Fruit fly (Drosophila melanogaster): ENCODE measurements around the gene alt.

alt gene

dm6 chr3R:17701971-17702845 is 19.9 kb upstream of the alt start:
- TF ChIP-seq Myc (optimal IDR thresholded peaks at IDR 0.05) = no peak
- TF ChIP-seq insv (optimal IDR thresholded peaks at IDR 0.05) = no peak
- TF ChIP-seq Sin3A (optimal IDR thresholded peaks at IDR 0.05) = no peak
- TF ChIP-seq ttk (optimal IDR thresholded peaks at IDR 0.05) = no peak
- no peak for TF ChIP-seq psq (optimal IDR thresholded peaks at IDR 0.05)
- no peak for TF ChIP-seq h (optimal IDR thresholded peaks at IDR 0.05)

- no peak for TF ChIP-seq psq (optimal IDR thresholded peaks at IDR 0.05)
These were observed 18.8 kb upstream of the alt start for dm6 chr3R:17701131-17701593.

dm6 chr3R:17700488-17701130 is 18.3 kb upstream of the alt start:
- TF ChIP-seq h (optimal IDR thresholded peaks at IDR 0.05) = no peak

dm6 chr3R:17699891-17700487 is 17.7 kb upstream of the alt start:
- TF ChIP-seq Sin3A (optimal IDR thresholded peaks at IDR 0.05) = no peak
- TF ChIP-seq Myc (optimal IDR thresholded peaks at IDR 0.05) = no peak
- TF ChIP-seq psq (optimal IDR thresholded peaks at IDR 0.05) = no peak
- TF ChIP-seq ttk (optimal IDR thresholded peaks at IDR 0.05) = no peak
- no peak for TF ChIP-seq insv (optimal IDR thresholded peaks at IDR 0.05)
- TF ChIP-seq h (optimal IDR thresholded peaks at IDR 0.05) = no peak

- TF ChIP-seq insv (optimal IDR thresholded peaks at IDR 0.05) (no peak), Sin3A (optimal IDR thresholded peaks at IDR 0.05) (no peak), h (optimal IDR thresholded peaks at IDR 0.05) (no peak), Myc (optimal IDR thresholded peaks at IDR 0.05) (no peak), ttk (optimal IDR thresholded peaks at IDR 0.05) (no peak), psq (optimal IDR thresholded peaks at IDR 0.05) (no peak)
These were observed 4.6 kb upstream of the alt start, which contains the start of gene CG31249 for dm6 chr3R:17686875-17687274. TSS of gene CG31249 (minus strand) at chr3R:17687071.

- TF ChIP-seq h (optimal IDR thresholded peaks at IDR 0.05) = no peak
- no peak for TF ChIP-seq Myc (optimal IDR thresholded peaks at IDR 0.05)
- TF ChIP-seq Sin3A (optimal IDR thresholded peaks at IDR 0.05) = no peak
- no peak for TF ChIP-seq ttk (optimal IDR thresholded peaks at IDR 0.05)
- no peak for TF ChIP-seq psq (optimal IDR thresholded peaks at IDR 0.05)
- TF ChIP-seq insv (optimal IDR thresholded peaks at IDR 0.05) = no peak
These were observed 2.5 kb upstream of the alt start, which contains the start of the genes CG31251 and CG31360 for dm6 chr3R:17684854-17685253. TSS of gene CG31251 (minus strand) at chr3R:17684915. TSS of gene CG31360 (plus strand) at chr3R:17685097.

- TF ChIP-seq ttk (optimal IDR thresholded peaks at IDR 0.05) (no peak), Myc (optimal IDR thresholded peaks at IDR 0.05) (no peak)
These were observed 588 bp downstream of the alt start for dm6 chr3R:17681611-17682243.

- TF ChIP-seq Sin3A (optimal IDR thresholded peaks at IDR 0.05) (no peak), ttk (optimal IDR thresholded peaks at IDR 0.05) (no peak), Myc (optimal IDR thresholded peaks at IDR 0.05) (no peak), psq (optimal IDR thresholded peaks at IDR 0.05) (no peak), insv (optimal IDR thresholded peaks at IDR 0.05) (no peak), h (optimal IDR thresholded peaks at IDR 0.05) (no peak)
These were observed 1.5 kb downstream of the alt start for dm6 chr3R:17680639-17681302.

dm6 chr3R:17680268-17680638 is 2.1 kb downstream of the alt start:
- TF ChIP-seq insv (optimal IDR thresholded peaks at IDR 0.05) (no peak), ttk (optimal IDR thresholded peaks at IDR 0.05) (no peak), h (optimal IDR thresholded peaks at IDR 0.05) (no peak), Sin3A (optimal IDR thresholded peaks at IDR 0.05) (no peak), psq (optimal IDR thresholded peaks at IDR 0.05) (no peak), Myc (optimal IDR thresholded peaks at IDR 0.05) (no peak)

dm6 chr3R:17679368-17679997 is 2.8 kb downstream of the alt start:
- TF ChIP-seq psq (optimal IDR thresholded peaks at IDR 0.05) (no peak), insv (optimal IDR thresholded peaks at IDR 0.05) (no peak), Sin3A (optimal IDR thresholded peaks at IDR 0.05) (no peak), Myc (optimal IDR thresholded peaks at IDR 0.05) (no peak), ttk (optimal IDR thresholded peaks at IDR 0.05) (no peak), h (optimal IDR thresholded peaks at IDR 0.05) (no peak)

dm6 chr3R:17678138-17678873 is 4.0 kb downstream of the alt start:
- TF ChIP-seq h (optimal IDR thresholded peaks at IDR 0.05) = no peak
- no peak for TF ChIP-seq Myc (optimal IDR thresholded peaks at IDR 0.05)
- TF ChIP-seq insv (optimal IDR thresholded peaks at IDR 0.05) = no peak
- no peak for TF ChIP-seq ttk (optimal IDR thresholded peaks at IDR 0.05)
- TF ChIP-seq Sin3A (optimal IDR thresholded peaks at IDR 0.05) = no peak
- TF ChIP-seq psq (optimal IDR thresholded peaks at IDR 0.05) = no peak

Data from Kc167 (cell line).